Worm (Caenorhabditis elegans) whole organism, young adult: ENCODE measurements around the gene C04E6.5.
A peak's percentile ranks its signal among the peaks of the same experiment; 100 is the strongest.

Source experiments
- C17E4.6 ChIP-seq: fragments of 200-800 bp; sonication (Bioruptor generic); IDR thresholded peaks from 2 replicates; pipeline ENCODE4 v1.3.6; 2022; ENCODE audit warnings: missing genetic modification reagents, missing genetic modification characterization, missing compliant biosample characterization
- F23B12.7 ChIP-seq: sonication (generic microtip); optimal IDR thresholded peaks from 2 replicates; lab custom pipeline; 2017; ENCODE audit warnings: missing genetic modification characterization, mild to moderate bottlenecking, missing compliant biosample characterization, antibody characterized with exemption, moderate library complexity; ENCODE audit not compliant: insufficient read depth
- F33H1.4 ChIP-seq: fragments of 200-800 bp; sonication (Bioruptor generic); IDR thresholded peaks from 2 replicates; pipeline ENCODE4 v1.3.6; 2022; ENCODE audit warnings: missing genetic modification reagents, missing genetic modification characterization, missing compliant biosample characterization
- F37B4.10 ChIP-seq: fragments of 200-800 bp; sonication (Bioruptor generic); IDR thresholded peaks from 2 replicates; pipeline ENCODE4 v1.3.6; 2022; ENCODE audit warnings: missing genetic modification characterization, missing compliant biosample characterization
- F39B2.1 ChIP-seq: fragments of 200-800 bp; sonication (Bioruptor generic); IDR thresholded peaks from 2 replicates; pipeline ENCODE4 v1.3.6; 2022; ENCODE audit warnings: missing genetic modification reagents, missing genetic modification characterization, missing compliant biosample characterization
- F57C9.4 ChIP-seq: sonication (generic microtip); optimal IDR thresholded peaks from 2 replicates; lab custom pipeline; 2017; ENCODE audit warnings: mild to moderate bottlenecking, missing genetic modification characterization, missing compliant biosample characterization
- T26A5.8 ChIP-seq: sonication (generic microtip); optimal IDR thresholded peaks from 2 replicates; lab custom pipeline; 2016; ENCODE audit warnings: missing genetic modification characterization, missing compliant biosample characterization
- Y53F4B.3 ChIP-seq: fragments of 200-800 bp; sonication (Bioruptor generic); IDR thresholded peaks from 2 replicates; pipeline ENCODE4 v1.3.6; 2022; ENCODE audit warnings: missing genetic modification reagents, missing genetic modification characterization, missing compliant biosample characterization
- ama-1 ChIP-seq, 3 experiments: fragments of 150-350 bp in 1 of 3; sonication (generic microtip) in 2 of 3; optimal IDR thresholded peaks; 2 replicates each; lab custom pipeline; 2014 to 2018; ENCODE audit warnings: missing biosample characterization in 2 of 3, missing genetic modification characterization in 2 of 3, missing genetic modification reagents in 2 of 3
- aptf-3 ChIP-seq: fragments of 200-800 bp; sonication (Bioruptor generic); IDR thresholded peaks from 2 replicates; pipeline ENCODE4 v1.3.6; 2022; ENCODE audit warnings: missing genetic modification characterization, missing compliant biosample characterization
- attf-3 ChIP-seq: fragments of 200-800 bp; sonication (Bioruptor generic); conservative IDR thresholded peaks from 2 replicates; pipeline ENCODE4 v1.3.6; 2022; ENCODE audit warnings: missing genetic modification reagents, missing genetic modification characterization, missing compliant biosample characterization
- bed-1 ChIP-seq: fragments of 200-800 bp; sonication (Bioruptor generic); IDR thresholded peaks from 2 replicates; pipeline ENCODE4 v1.3.6; 2022; ENCODE audit warnings: missing genetic modification reagents, missing genetic modification characterization, missing compliant biosample characterization
- ccch-3 ChIP-seq: fragments of 200-800 bp; sonication (Bioruptor generic); optimal IDR thresholded peaks from 2 replicates; lab custom pipeline; 2018; ENCODE audit warnings: mild to moderate bottlenecking, missing genetic modification characterization, missing compliant biosample characterization
- ceh-40 ChIP-seq: fragments of 200-800 bp; sonication (Bioruptor generic); IDR thresholded peaks from 2 replicates; pipeline ENCODE4 v1.3.6; 2022; ENCODE audit warnings: missing genetic modification characterization, missing compliant biosample characterization
- ceh-91 ChIP-seq: fragments of 200-800 bp; sonication (Bioruptor generic); IDR thresholded peaks from 2 replicates; pipeline ENCODE4 v1.3.6; 2022; ENCODE audit warnings: missing genetic modification reagents, missing genetic modification characterization, missing compliant biosample characterization
- chd-7 ChIP-seq: sonication (generic microtip); optimal IDR thresholded peaks from 2 replicates; lab custom pipeline; 2016; ENCODE audit warnings: mild to moderate bottlenecking, missing genetic modification characterization, moderate library complexity, missing compliant biosample characterization
- dox-1 ChIP-seq: fragments of 200-800 bp; sonication (Bioruptor generic); IDR thresholded peaks from 2 replicates; pipeline ENCODE4 v1.3.6; 2022; ENCODE audit warnings: missing genetic modification reagents, missing genetic modification characterization, missing compliant biosample characterization
- dpff-1 ChIP-seq: sonication (generic microtip); optimal IDR thresholded peaks from 2 replicates; lab custom pipeline; 2017; ENCODE audit warnings: mild to moderate bottlenecking, missing genetic modification characterization, missing compliant biosample characterization
- dpl-1 ChIP-seq: fragments of 150-350 bp; optimal IDR thresholded peaks from 2 replicates; lab custom pipeline; 2014; ENCODE audit warnings: missing biosample characterization, missing genetic modification reagents, missing genetic modification characterization
- egl-18 ChIP-seq: fragments of 200-800 bp; sonication (Bioruptor generic); IDR thresholded peaks from 2 replicates; pipeline ENCODE4 v1.3.6; 2022; ENCODE audit warnings: missing genetic modification reagents, missing genetic modification characterization, missing compliant biosample characterization
- egl-44 ChIP-seq: fragments of 200-800 bp; sonication (Bioruptor generic); IDR thresholded peaks from 2 replicates; pipeline ENCODE4 v1.3.6; 2022; ENCODE audit warnings: missing genetic modification reagents, missing genetic modification characterization, missing compliant biosample characterization
- ets-4 ChIP-seq: fragments of 200-800 bp; sonication (Bioruptor generic); optimal IDR thresholded peaks from 2 replicates; lab custom pipeline; 2018; ENCODE audit warnings: mild to moderate bottlenecking, missing genetic modification characterization, missing compliant biosample characterization
- fkh-3 ChIP-seq: sonication (generic microtip); optimal IDR thresholded peaks from 2 replicates; lab custom pipeline; 2016; ENCODE audit warnings: mild to moderate bottlenecking, missing genetic modification characterization, missing compliant biosample characterization
- hlh-12 ChIP-seq: sonication (generic microtip); optimal IDR thresholded peaks from 2 replicates; lab custom pipeline; 2016; ENCODE audit warnings: missing genetic modification characterization, missing compliant biosample characterization
- hlh-26 ChIP-seq: fragments of 200-800 bp; sonication (Bioruptor generic); conservative IDR thresholded peaks from 2 replicates; pipeline ENCODE4 v1.3.6; 2022; ENCODE audit warnings: missing genetic modification reagents, missing genetic modification characterization, missing compliant biosample characterization
- lag-1 ChIP-seq: fragments of 200-800 bp; sonication (Bioruptor generic); IDR thresholded peaks from 2 replicates; pipeline ENCODE4 v1.3.6; 2022; ENCODE audit warnings: missing genetic modification reagents, missing genetic modification characterization, missing compliant biosample characterization
- let-526 ChIP-seq: fragments of 200-800 bp; sonication (Bioruptor generic); IDR thresholded peaks from 2 replicates; pipeline ENCODE4 v1.3.6; 2022; ENCODE audit warnings: missing genetic modification reagents, missing genetic modification characterization, missing compliant biosample characterization
- let-607 ChIP-seq, 2 experiments: fragments of 200-800 bp in 1 of 2; sonication (Bioruptor generic) in 1 of 2; sonication (generic microtip) in 1 of 2; optimal IDR thresholded peaks; 2 replicates each; lab custom pipeline; 2016 to 2018; ENCODE audit warnings: mild to moderate bottlenecking in 2 of 2, missing compliant biosample characterization in 2 of 2, missing genetic modification characterization in 2 of 2, moderate library complexity in 2 of 2, missing genotype in 1 of 2
- lin-26 ChIP-seq: fragments of 200-800 bp; sonication (Bioruptor generic); IDR thresholded peaks from 2 replicates; pipeline ENCODE4 v1.3.6; 2022; ENCODE audit warnings: missing genetic modification reagents, missing genetic modification characterization, missing compliant biosample characterization
- lsl-1 ChIP-seq: fragments of 200-800 bp; sonication (Bioruptor generic); optimal IDR thresholded peaks from 2 replicates; lab custom pipeline; 2018; ENCODE audit warnings: mild to moderate bottlenecking, missing genetic modification characterization, moderate library complexity, missing compliant biosample characterization
- madf-10 ChIP-seq: sonication (generic microtip); optimal IDR thresholded peaks from 2 replicates; lab custom pipeline; 2016; ENCODE audit warnings: mild to moderate bottlenecking, missing genetic modification characterization, missing compliant biosample characterization
- madf-6 ChIP-seq: fragments of 200-800 bp; sonication (Bioruptor generic); IDR thresholded peaks from 2 replicates; pipeline ENCODE4 v1.3.6; 2022; ENCODE audit warnings: missing genetic modification reagents, missing genetic modification characterization, missing compliant biosample characterization
- mcd-1 ChIP-seq: fragments of 200-800 bp; sonication (Bioruptor generic); IDR thresholded peaks from 2 replicates; pipeline ENCODE4 v1.3.6; 2022; ENCODE audit warnings: missing genetic modification reagents, missing genetic modification characterization, missing compliant biosample characterization
- mxl-1 ChIP-seq: sonication (generic microtip); optimal IDR thresholded peaks from 2 replicates; lab custom pipeline; 2016; ENCODE audit warnings: missing genetic modification characterization, missing compliant biosample characterization
- nfyb-1 ChIP-seq: fragments of 200-800 bp; sonication (Bioruptor generic); IDR thresholded peaks from 2 replicates; pipeline ENCODE4 v1.3.6; 2022; ENCODE audit warnings: missing genetic modification reagents, missing genetic modification characterization, missing compliant biosample characterization
- nhr-120 ChIP-seq: fragments of 200-800 bp; sonication (Bioruptor generic); IDR thresholded peaks from 2 replicates; pipeline ENCODE4 v1.3.6; 2022; ENCODE audit warnings: missing genetic modification characterization, missing compliant biosample characterization
- nhr-27 ChIP-seq: fragments of 200-800 bp; sonication (Bioruptor generic); optimal IDR thresholded peaks from 2 replicates; lab custom pipeline; 2018; ENCODE audit warnings: mild to moderate bottlenecking, missing genetic modification characterization, moderate library complexity, missing compliant biosample characterization
- nhr-80 ChIP-seq: sonication (generic microtip); optimal IDR thresholded peaks from 2 replicates; lab custom pipeline; 2016; ENCODE audit warnings: missing genetic modification characterization, missing compliant biosample characterization
- pha-4 ChIP-seq: fragments of 150-350 bp; sonication (generic microtip); optimal IDR thresholded peaks from 2 replicates; lab custom pipeline; 2014; ENCODE audit warnings: missing biosample characterization, missing genetic modification reagents, missing genetic modification characterization
- rec-8 ChIP-seq, 2 experiments: sonication (generic microtip); optimal IDR thresholded peaks; 2 replicates each; lab custom pipeline; 2016; ENCODE audit warnings: mild to moderate bottlenecking in 2 of 2, missing genetic modification characterization in 2 of 2, missing genetic modification reagents in 2 of 2, missing genotype in 2 of 2, missing biosample characterization in 1 of 2, missing compliant biosample characterization in 1 of 2, moderate library complexity in 1 of 2
- rpc-1 ChIP-seq, 2 experiments: fragments of 150-350 bp in 1 of 2; sonication (generic microtip) in 1 of 2; optimal IDR thresholded peaks; 2 replicates each; lab custom pipeline; 2014 to 2018; ENCODE audit warnings: missing biosample characterization in 1 of 2, missing genetic modification characterization in 1 of 2, missing genetic modification reagents in 1 of 2, missing genotype in 1 of 2
- sea-2 ChIP-seq: fragments of 200-800 bp; sonication (Bioruptor generic); IDR thresholded peaks from 2 replicates; pipeline ENCODE4 v1.3.6; 2022; ENCODE audit warnings: missing genetic modification characterization, missing compliant biosample characterization
- snpc-1.1 ChIP-seq: sonication (generic microtip); optimal IDR thresholded peaks from 2 replicates; lab custom pipeline; 2017; ENCODE audit warnings: missing genetic modification characterization, mild to moderate bottlenecking, missing compliant biosample characterization, antibody characterized with exemption, moderate library complexity, missing genotype, missing genetic modification reagents; ENCODE audit not compliant: insufficient read depth
- tbp1 ChIP-seq: fragments of 200-800 bp; sonication (Bioruptor generic); optimal IDR thresholded peaks from 2 replicates; lab custom pipeline; 2018; ENCODE audit warnings: mild to moderate bottlenecking, missing genetic modification characterization, missing compliant biosample characterization
- tbx-9 ChIP-seq: sonication (generic microtip); optimal IDR thresholded peaks from 2 replicates; lab custom pipeline; 2016; ENCODE audit warnings: borderline replicate concordance, missing genetic modification characterization, inconsistent platforms, missing compliant biosample characterization
- xnd-1 ChIP-seq: sonication (generic microtip); optimal IDR thresholded peaks from 2 replicates; lab custom pipeline; 2016; ENCODE audit warnings: missing genotype, missing genetic modification reagents, missing genetic modification characterization, missing compliant biosample characterization
- zfh-2 ChIP-seq: fragments of 200-800 bp; sonication (Bioruptor generic); conservative IDR thresholded peaks from 2 replicates; pipeline ENCODE4 v1.3.6; 2022; ENCODE audit warnings: missing genetic modification reagents, missing genetic modification characterization, missing compliant biosample characterization
- ztf-18 ChIP-seq: sonication (generic microtip); optimal IDR thresholded peaks from 2 replicates; lab custom pipeline; 2016; ENCODE audit warnings: missing genotype, mild to moderate bottlenecking, missing genetic modification characterization, missing compliant biosample characterization
- ztf-26 ChIP-seq: sonication (generic microtip); optimal IDR thresholded peaks from 2 replicates; lab custom pipeline; 2017; ENCODE audit warnings: missing genetic modification characterization, missing compliant biosample characterization

Gene C04E6.5

ce11 chrV:5917707-5918106, 15.8 kb downstream of the C04E6.5 start, which contains the start of gene lrpr-1:
lrpr-1 (minus strand) TSS chrV:5917891.
- TF ChIP-seq F37B4.10 (no peak), zfh-2 (GFP tag; lab: Robert Waterston, UW) (no peak), chd-7 (tag; lab: Kevin White, UChicago) (no peak), nhr-27 (tag; lab: Kevin White, UChicago) (no peak), pha-4 (tag; lab: Kevin White, UChicago) (no peak), ztf-18 (tag; lab: Kevin White, UChicago) (peak; percentile 28), nhr-120 (no peak), nfyb-1 (GFP tag; lab: Robert Waterston, UW) (no peak; the same call in 1 of the 2 replicates), F39B2.1 (GFP tag; lab: Robert Waterston, UW) (no peak), fkh-3 (no peak), dpl-1 (GFP tag; lab: Kevin White, UChicago) (peak; percentile 81), F57C9.4 (tag; lab: Kevin White, UChicago) (peak; percentile 14), F23B12.7 (no peak), Y53F4B.3 (GFP tag; lab: Robert Waterston, UW) (no peak), sea-2 (GFP tag; lab: Robert Waterston, UW) (0 out of 2 replicates have a peak, but pooled peaks have one; percentile 34), ceh-40 (GFP tag; lab: Robert Waterston, UW) (no peak), ceh-91 (GFP tag; lab: Robert Waterston, UW) (peak; percentile 52), aptf-3 (no peak), C17E4.6 (no peak), lsl-1 (GFP tag; lab: Kevin White, UChicago) (peak; percentile 53), xnd-1 (tag; lab: Kevin White, UChicago) (peak; percentile 65), snpc-1.1 (tag; lab: Kevin White, UChicago) (no peak), rec-8 (tag; optimal IDR thresholded peaks at IDR 0.05; lab: Kevin White, UChicago) (peak; percentile 48 to 90), dpff-1 (tag; lab: Kevin White, UChicago) (no peak), madf-6 (GFP tag; lab: Robert Waterston, UW) (peak; percentile 85), ztf-26 (tag; lab: Kevin White, UChicago) (no peak), T26A5.8 (tag; lab: Kevin White, UChicago) (no peak), egl-18 (GFP tag; lab: Robert Waterston, UW) (no peak), lag-1 (GFP tag; lab: Robert Waterston, UW) (no peak), tbx-9 (tag; lab: Kevin White, UChicago) (no peak), madf-10 (tag; lab: Kevin White, UChicago) (peak; percentile 65), nhr-80 (tag; lab: Kevin White, UChicago) (no peak), mcd-1 (GFP tag; lab: Robert Waterston, UW) (no peak; the same call in 1 of the 2 replicates), F33H1.4 (GFP tag; lab: Robert Waterston, UW) (peak; percentile 70; the same call in 1 of the 2 replicates), ccch-3 (GFP tag; lab: Kevin White, UChicago) (peak; percentile 73), hlh-12 (no peak), tbp1 (GFP tag; lab: Kevin White, UChicago) (no peak), bed-1 (GFP tag; lab: Robert Waterston, UW) (no peak), hlh-26 (no peak), egl-44 (GFP tag; lab: Robert Waterston, UW) (no peak), let-607 (tag; optimal IDR thresholded peaks at IDR 0.05; lab: Kevin White, UChicago) (no peak), ets-4 (no peak), rpc-1 (optimal IDR thresholded peaks at IDR 0.05; lab: Kevin White, UChicago) (no peak), rpc-1 (tag; optimal IDR thresholded peaks at IDR 0.05; lab: Kevin White, UChicago) (no peak), ama-1 (optimal IDR thresholded peaks at IDR 0.05; lab: Kevin White, UChicago) (no peak), ama-1 (GFP tag; optimal IDR thresholded peaks at IDR 0.05; lab: Kevin White, UChicago) (no peak), mxl-1 (tag; lab: Kevin White, UChicago) (no peak), attf-3 (GFP tag; lab: Robert Waterston, UW) (peak; percentile 71), let-526 (GFP tag; lab: Robert Waterston, UW) (0 out of 2 replicates have a peak, but pooled peaks have one; percentile 56), dox-1 (GFP tag; lab: Robert Waterston, UW) (no peak), lin-26 (no peak)
